Fruit fly (Drosophila melanogaster) Kc167 (cell line): ENCODE measurements around the gene mnd.

Experiments used
- Sin3A ChIP-seq: fragments of >200 bp; optimal IDR thresholded peaks from 2 replicates; lab custom pipeline; 2018; ENCODE audit warnings: missing external identifiers
- h ChIP-seq: fragments of >200 bp; optimal IDR thresholded peaks from 3 replicates; lab custom pipeline; 2018; ENCODE audit warnings: missing external identifiers
- insv ChIP-seq: fragments of >200 bp; optimal IDR thresholded peaks from 3 replicates; lab custom pipeline; 2018; ENCODE audit warnings: missing external identifiers
- psq ChIP-seq: fragments of >200 bp; optimal IDR thresholded peaks from 2 replicates; lab custom pipeline; 2017; ENCODE audit warnings: missing external identifiers
- ttk ChIP-seq: sonication (Bioruptor generic); optimal IDR thresholded peaks from 2 replicates; lab custom pipeline; 2017; ENCODE audit warnings: missing external identifiers

DNA sequence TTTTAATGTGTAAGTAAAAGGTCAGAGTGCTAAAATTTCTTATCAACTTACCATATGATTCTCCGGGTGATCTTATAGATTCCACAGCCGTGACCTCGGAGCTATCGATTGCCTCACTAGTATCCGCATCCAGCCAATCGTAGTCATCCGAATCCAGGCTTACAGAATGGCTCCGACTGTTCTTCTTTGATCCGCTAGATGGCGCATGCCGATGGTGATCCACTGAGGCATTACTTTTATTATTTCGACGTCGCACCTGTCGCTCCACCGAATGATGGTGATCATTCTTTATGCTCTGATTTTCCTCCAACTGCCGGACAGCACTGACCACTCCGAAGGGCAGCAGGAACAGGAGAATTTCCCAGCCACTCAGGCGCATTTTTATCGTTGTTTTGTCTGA is 26.2 kb downstream of the mnd start:
- TF ChIP-seq h (lab: Kevin White, UChicago) (no peak), ttk (no peak), Sin3A (lab: Kevin White, UChicago) (no peak), insv (lab: Kevin White, UChicago) (no peak), psq (lab: Kevin White, UChicago) (no peak)
